Fruit fly (Drosophila melanogaster) whole organism, embryonic: ENCODE measurements around the gene Sbp2.

ENCODE experiments used
- BEAF-32 ChIP-seq: fragments of 200-800 bp; sonication (Bioruptor generic); optimal IDR thresholded peaks from 3 replicates; lab custom pipeline; 2017; ENCODE audit warnings: missing biosample characterization, missing genetic modification characterization, mild to moderate bottlenecking, moderate library complexity, missing genetic modification reagents
- CG10431 ChIP-seq: fragments of 200-800 bp; sonication (Bioruptor generic); optimal IDR thresholded peaks from 3 replicates; lab custom pipeline; 2018; ENCODE audit warnings: missing biosample characterization, mild to moderate bottlenecking, missing genetic modification characterization
- CG10979 ChIP-seq: fragments of 200-800 bp; sonication (Bioruptor generic); optimal IDR thresholded peaks from 2 replicates; lab custom pipeline; 2018; ENCODE audit warnings: missing biosample characterization, mild to moderate bottlenecking, missing genetic modification characterization, moderate library complexity
- CG11093 ChIP-seq: fragments of 200-800 bp; sonication (Bioruptor generic); IDR thresholded peaks from 3 replicates; pipeline ENCODE4 v1.3.6; 2022; ENCODE audit warnings: missing biosample characterization, missing genetic modification characterization
- CG12104 ChIP-seq: fragments of 200-800 bp; sonication (Bioruptor generic); optimal IDR thresholded peaks from 3 replicates; lab custom pipeline; 2016; ENCODE audit warnings: missing biosample characterization, missing genetic modification characterization
- CG12769 ChIP-seq: fragments of 200-800 bp; sonication (Bioruptor generic); optimal IDR thresholded peaks from 2 replicates; lab custom pipeline; 2019; ENCODE audit warnings: missing biosample characterization, mild to moderate bottlenecking, missing genetic modification characterization, moderate library complexity
- CG14441 ChIP-seq: fragments of 200-800 bp; sonication (Bioruptor generic); IDR thresholded peaks from 2 replicates; pipeline ENCODE4 v1.3.6; 2022; ENCODE audit warnings: missing biosample characterization, missing genetic modification characterization
- CG14860 ChIP-seq: fragments of 200-800 bp; sonication (Bioruptor generic); IDR thresholded peaks from 3 replicates; pipeline ENCODE4 v1.3.6; 2022; ENCODE audit warnings: missing biosample characterization, missing genetic modification characterization; ENCODE audit not compliant: partially characterized antibody
- CG15514 ChIP-seq: fragments of 200-800 bp; sonication (Bioruptor generic); optimal IDR thresholded peaks from 3 replicates; lab custom pipeline; 2017; ENCODE audit warnings: missing biosample characterization, missing genetic modification characterization, mild to moderate bottlenecking, moderate library complexity, missing genetic modification reagents
- CG16863 ChIP-seq: fragments of 200-800 bp; sonication (Bioruptor generic); optimal IDR thresholded peaks from 3 replicates; lab custom pipeline; 2016; ENCODE audit warnings: missing biosample characterization, missing genetic modification characterization
- CG17186 ChIP-seq: fragments of 200-800 bp; sonication (Bioruptor generic); optimal IDR thresholded peaks from 3 replicates; lab custom pipeline; 2017; ENCODE audit warnings: missing biosample characterization, missing genetic modification reagents, missing genetic modification characterization
- CG1832 ChIP-seq: fragments of 200-800 bp; sonication (Bioruptor generic); optimal IDR thresholded peaks from 2 replicates; lab custom pipeline; 2017; ENCODE audit warnings: missing biosample characterization, mild to moderate bottlenecking, missing genetic modification characterization, inconsistent platforms
- CG18599 ChIP-seq: fragments of 200-800 bp; sonication (Bioruptor generic); optimal IDR thresholded peaks from 3 replicates; lab custom pipeline; 2017; ENCODE audit warnings: missing biosample characterization, missing genetic modification characterization, mild to moderate bottlenecking, moderate library complexity, missing genetic modification reagents
- CG30431 ChIP-seq: fragments of 200-800 bp; sonication (Bioruptor generic); optimal IDR thresholded peaks from 2 replicates; lab custom pipeline; 2017; ENCODE audit warnings: missing biosample characterization, missing genetic modification characterization
- CG6854 ChIP-seq: fragments of 200-800 bp; sonication (Bioruptor generic); optimal IDR thresholded peaks from 3 replicates; lab custom pipeline; 2017; ENCODE audit warnings: missing biosample characterization, mild to moderate bottlenecking, missing genetic modification characterization
- CG9817 ChIP-seq: fragments of 200-800 bp; sonication (Bioruptor generic); optimal IDR thresholded peaks from 2 replicates; lab custom pipeline; 2018; ENCODE audit warnings: missing biosample characterization, mild to moderate bottlenecking, missing genetic modification characterization, moderate library complexity
- Dek ChIP-seq: fragments of 200-800 bp; sonication (Bioruptor generic); optimal IDR thresholded peaks from 3 replicates; lab custom pipeline; 2019; ENCODE audit warnings: missing biosample characterization, mild to moderate bottlenecking, missing genetic modification characterization, moderate library complexity
- Fer1 ChIP-seq: fragments of 200-800 bp; sonication (Bioruptor generic); optimal IDR thresholded peaks from 2 replicates; lab custom pipeline; 2017; ENCODE audit warnings: missing biosample characterization, mild to moderate bottlenecking, missing genetic modification characterization
- Fer3 ChIP-seq: fragments of 200-800 bp; sonication (Bioruptor generic); optimal IDR thresholded peaks from 2 replicates; lab custom pipeline; 2018; ENCODE audit warnings: missing biosample characterization, mild to moderate bottlenecking, missing genetic modification characterization, moderate library complexity
- Hand ChIP-seq: fragments of 200-800 bp; sonication (Bioruptor generic); optimal IDR thresholded peaks from 2 replicates; lab custom pipeline; 2017; ENCODE audit warnings: mild to moderate bottlenecking, missing biosample characterization, missing genetic modification reagents, missing genetic modification characterization
- HmgZ ChIP-seq: fragments of 200-800 bp; sonication (Bioruptor generic); optimal IDR thresholded peaks from 2 replicates; lab custom pipeline; 2018; ENCODE audit warnings: missing biosample characterization, mild to moderate bottlenecking, missing genetic modification characterization
- Nf-YA ChIP-seq: fragments of 200-800 bp; sonication (Bioruptor generic); IDR thresholded peaks from 2 replicates; pipeline ENCODE4 v1.3.6; 2022; ENCODE audit warnings: missing biosample characterization, missing genetic modification characterization
- Nf-YC ChIP-seq: fragments of 200-800 bp; optimal IDR thresholded peaks from 3 replicates; lab custom pipeline; 2019; ENCODE audit warnings: missing biosample characterization, mild to moderate bottlenecking, missing genetic modification characterization, moderate library complexity
- Pdp1 ChIP-seq, 2 experiments: fragments of 200-800 bp; sonication (Bioruptor generic); optimal IDR thresholded peaks; 3 replicates each; lab custom pipeline; 2016; ENCODE audit warnings: missing biosample characterization in 2 of 2, missing genetic modification characterization in 2 of 2, mild to moderate bottlenecking in 1 of 2, moderate library complexity in 1 of 2
- ara ChIP-seq: fragments of 200-800 bp; sonication (Bioruptor generic); IDR thresholded peaks from 2 replicates; pipeline ENCODE4 v1.3.6; 2022; ENCODE audit warnings: missing biosample characterization, missing genetic modification characterization
- ci ChIP-seq: fragments of 200-800 bp; sonication (Bioruptor generic); IDR thresholded peaks from 3 replicates; pipeline ENCODE4 v1.3.6; 2022; ENCODE audit warnings: missing biosample characterization, missing genetic modification characterization
- disco-r ChIP-seq: fragments of 200-800 bp; sonication (Bioruptor generic); optimal IDR thresholded peaks from 2 replicates; lab custom pipeline; 2016; ENCODE audit warnings: missing biosample characterization, missing genetic modification characterization
- fd102C ChIP-seq: fragments of 200-800 bp; sonication (Bioruptor generic); optimal IDR thresholded peaks from 2 replicates; lab custom pipeline; 2018; ENCODE audit warnings: missing biosample characterization, mild to moderate bottlenecking, missing genetic modification characterization, moderate library complexity
- fru ChIP-seq: fragments of >200 bp; optimal IDR thresholded peaks from 2 replicates; lab custom pipeline; 2017
- gcm ChIP-seq: fragments of 200-800 bp; sonication (Bioruptor generic); optimal IDR thresholded peaks from 2 replicates; lab custom pipeline; 2019; ENCODE audit warnings: missing biosample characterization, mild to moderate bottlenecking, missing genetic modification characterization, moderate library complexity
- grau ChIP-seq: fragments of 200-800 bp; optimal IDR thresholded peaks from 3 replicates; lab custom pipeline; 2019; ENCODE audit warnings: missing biosample characterization, mild to moderate bottlenecking, missing genetic modification characterization, moderate library complexity
- lbe ChIP-seq: fragments of 200-800 bp; sonication (Bioruptor generic); optimal IDR thresholded peaks from 2 replicates; lab custom pipeline; 2016; ENCODE audit warnings: missing biosample characterization, mild to moderate bottlenecking, missing genetic modification characterization
- lilli ChIP-seq: fragments of 200-800 bp; sonication (Bioruptor generic); optimal IDR thresholded peaks from 3 replicates; lab custom pipeline; 2016; ENCODE audit warnings: missing biosample characterization, missing genetic modification characterization
- luna ChIP-seq: fragments of 200-800 bp; sonication (Bioruptor generic); optimal IDR thresholded peaks from 2 replicates; lab custom pipeline; 2016; ENCODE audit warnings: missing biosample characterization, missing genetic modification characterization
- ranshi ChIP-seq: fragments of 200-800 bp; sonication (Bioruptor generic); IDR thresholded peaks from 2 replicates; pipeline ENCODE4 v1.3.6; 2022; ENCODE audit warnings: missing biosample characterization, missing genetic modification characterization
- salm ChIP-seq: fragments of 200-800 bp; sonication (Bioruptor generic); optimal IDR thresholded peaks from 2 replicates; lab custom pipeline; 2018; ENCODE audit warnings: missing biosample characterization, mild to moderate bottlenecking, missing genetic modification characterization
- slbo ChIP-seq: fragments of 200-800 bp; sonication (Bioruptor generic); IDR thresholded peaks from 2 replicates; pipeline ENCODE4 v1.3.6; 2022; ENCODE audit warnings: missing biosample characterization, missing genetic modification characterization
- ssp ChIP-seq: fragments of 200-800 bp; sonication (Bioruptor generic); IDR thresholded peaks from 2 replicates; pipeline ENCODE4 v1.3.6; 2022; ENCODE audit warnings: missing biosample characterization, missing genetic modification characterization
- stc ChIP-seq: fragments of 200-800 bp; sonication (Bioruptor generic); IDR thresholded peaks from 2 replicates; pipeline ENCODE4 v1.3.6; 2022; ENCODE audit warnings: missing biosample characterization, missing genetic modification characterization
- sug ChIP-seq: fragments of 200-800 bp; optimal IDR thresholded peaks from 2 replicates; lab custom pipeline; 2019; ENCODE audit warnings: missing biosample characterization, mild to moderate bottlenecking, missing genetic modification characterization, moderate library complexity
- tll ChIP-seq, 2 experiments: fragments of 200-800 bp in 1 of 2; fragments of >200 bp in 1 of 2; sonication (Bioruptor generic) in 1 of 2; optimal IDR thresholded peaks; 2 replicates each; lab custom pipeline; 2017 to 2019; ENCODE audit warnings: missing biosample characterization in 2 of 2, missing genetic modification characterization in 2 of 2, mild to moderate bottlenecking in 1 of 2, moderate library complexity in 1 of 2
- tna ChIP-seq: fragments of 200-800 bp; sonication (Bioruptor generic); IDR thresholded peaks from 2 replicates; pipeline ENCODE4 v1.3.6; 2022; ENCODE audit warnings: missing biosample characterization, missing genetic modification characterization; ENCODE audit not compliant: partially characterized antibody
- toy ChIP-seq: fragments of 200-800 bp; sonication (Bioruptor generic); IDR thresholded peaks from 2 replicates; pipeline ENCODE4 v1.3.6; 2022; ENCODE audit warnings: missing biosample characterization, missing genetic modification characterization
- tup ChIP-seq: fragments of 200-800 bp; sonication (Bioruptor generic); optimal IDR thresholded peaks from 2 replicates; lab custom pipeline; 2016; ENCODE audit warnings: missing biosample characterization, mild to moderate bottlenecking, missing genetic modification characterization, moderate library complexity
- wor ChIP-seq: fragments of 200-800 bp; sonication (Bioruptor generic); IDR thresholded peaks from 2 replicates; pipeline ENCODE4 v1.3.6; 2022; ENCODE audit warnings: missing biosample characterization, missing genetic modification characterization

The Sbp2 gene

dm6 chr3L:8289336-8290258 is 14.4 kb upstream of the Sbp2 start, which contains the start of gene cert (continued):
- TF ChIP-seq Pdp1 (GFP tag; optimal IDR thresholded peaks at IDR 0.05; lab: Kevin White, UChicago) = peak in 1 of 2 experiments; percentile 74
- TF ChIP-seq CG10431 = no peak
- TF ChIP-seq CG12769 (tag; lab: Kevin White, UChicago) = peak; percentile 24
- TF ChIP-seq tll (GFP tag; optimal IDR thresholded peaks at IDR 0.05; lab: Kevin White, UChicago) = peak; percentile 22 to 64

dm6 chr3L:8295227-8295626 is 8.7 kb upstream of the Sbp2 start, which contains the start of gene CG7201:
Gene CG7201, minus strand, starts transcription at chr3L:8295327.
- no peak for TF ChIP-seq ci (GFP tag; lab: Robert Waterston, UW)
- TF ChIP-seq sug (tag; lab: Kevin White, UChicago) = no peak
- TF ChIP-seq ranshi = no peak
- no peak for TF ChIP-seq lilli (GFP tag; lab: Kevin White, UChicago)
- no peak for TF ChIP-seq tna (GFP tag; lab: Robert Waterston, UW)
- no peak for TF ChIP-seq CG15514

- TF ChIP-seq Fer3 (tag; lab: Kevin White, UChicago) (no peak), stc (GFP tag; lab: Robert Waterston, UW) (no peak), Nf-YA (no peak), fd102C (no peak), CG10431 (no peak), CG11093 (GFP tag; lab: Robert Waterston, UW) (no peak), Fer1 (GFP tag; lab: Kevin White, UChicago) (no peak), CG1832 (GFP tag; lab: Kevin White, UChicago) (no peak), Dek (tag; lab: Kevin White, UChicago) (no peak), Nf-YC (tag; lab: Kevin White, UChicago) (no peak), CG17186 (GFP tag; lab: Kevin White, UChicago) (no peak), wor (GFP tag; lab: Robert Waterston, UW) (no peak), CG14441 (no peak), CG10979 (tag; lab: Kevin White, UChicago) (no peak), CG14860 (GFP tag; lab: Robert Waterston, UW) (peak; percentile 86), CG12104 (GFP tag; lab: Kevin White, UChicago) (no peak), disco-r (GFP tag; lab: Kevin White, UChicago) (no peak), luna (GFP tag; lab: Kevin White, UChicago) (no peak), CG18599 (GFP tag; lab: Kevin White, UChicago) (no peak), salm (tag; lab: Kevin White, UChicago) (no peak), slbo (GFP tag; lab: Robert Waterston, UW) (no peak), grau (no peak), HmgZ (tag; lab: Kevin White, UChicago) (peak; percentile 27), gcm (GFP tag; lab: Kevin White, UChicago) (no peak), tup (GFP tag; lab: Kevin White, UChicago) (no peak), fru (lab: Kevin White, UChicago) (no peak), lbe (GFP tag; lab: Kevin White, UChicago) (no peak), CG6854 (GFP tag; lab: Kevin White, UChicago) (no peak), BEAF-32 (peak; percentile 86), ssp (GFP tag; lab: Robert Waterston, UW) (no peak), CG30431 (GFP tag; lab: Kevin White, UChicago) (no peak), ara (GFP tag; lab: Robert Waterston, UW) (no peak), CG9817 (no peak), CG16863 (GFP tag; lab: Kevin White, UChicago) (no peak), Hand (GFP tag; lab: Kevin White, UChicago) (no peak), Pdp1 (GFP tag; optimal IDR thresholded peaks at IDR 0.05; lab: Kevin White, UChicago) (no peak), toy (no peak)
These were observed 7.0 kb upstream of the Sbp2 start, which contains the start of gene Rab19 for dm6 chr3L:8296941-8297340. Gene Rab19, plus strand, starts transcription at chr3L:8297018.
